Worm (Caenorhabditis elegans) whole organism, L1 larva: ENCODE results near the gene pap-3.

Source experiments
- C16A3.4 ChIP-seq: fragments of 150-350 bp; optimal IDR thresholded peaks from 2 replicates; lab custom pipeline; 2014; ENCODE audit warnings: missing biosample characterization, missing genetic modification characterization
- aly-2 ChIP-seq: fragments of 150-350 bp; optimal IDR thresholded peaks from 2 replicates; lab custom pipeline; 2014; ENCODE audit warnings: missing biosample characterization, missing genetic modification characterization
- ceh-63 ChIP-seq: fragments of 200-800 bp; sonication (Bioruptor generic); optimal IDR thresholded peaks from 2 replicates; lab custom pipeline; 2018; ENCODE audit warnings: mild to moderate bottlenecking, missing genetic modification characterization, missing compliant biosample characterization
- ceh-8 ChIP-seq: fragments of 200-800 bp; sonication (Bioruptor generic); optimal IDR thresholded peaks from 2 replicates; lab custom pipeline; 2018; ENCODE audit warnings: mild to moderate bottlenecking, missing genetic modification characterization, moderate library complexity, missing compliant biosample characterization
- ceh-90 ChIP-seq: sonication (generic microtip); optimal IDR thresholded peaks from 2 replicates; lab custom pipeline; 2016; ENCODE audit warnings: missing genetic modification characterization, missing compliant biosample characterization
- ces-1 ChIP-seq: fragments of 150-350 bp; optimal IDR thresholded peaks from 2 replicates; lab custom pipeline; 2014; ENCODE audit warnings: missing biosample characterization, missing genetic modification reagents, missing genetic modification characterization
- dsc-1 ChIP-seq: sonication (generic microtip); optimal IDR thresholded peaks from 2 replicates; lab custom pipeline; 2016; ENCODE audit warnings: mild to moderate bottlenecking, missing genetic modification characterization, missing compliant biosample characterization
- efl-1 ChIP-seq, 4 experiments: fragments of 150-350 bp; optimal IDR thresholded peaks in 3 of 4; peaks in 1 of 4; 1 replicate in 1 of 4; 2 replicates in 3 of 4; lab custom pipeline; 2014; ENCODE audit warnings: missing biosample characterization in 2 of 4, missing genetic modification characterization in 2 of 4, missing genetic modification reagents in 2 of 4
- egl-13 ChIP-seq: sonication (generic microtip); optimal IDR thresholded peaks from 2 replicates; lab custom pipeline; 2016; ENCODE audit warnings: missing genotype, missing genetic modification reagents, missing genetic modification characterization, missing compliant biosample characterization
- egl-27 ChIP-seq, 2 experiments: fragments of 150-350 bp in 1 of 2; sonication (generic microtip); optimal IDR thresholded peaks; 3 replicates each; lab custom pipeline; 2017 to 2018; ENCODE audit warnings: missing biosample characterization in 2 of 2, missing genetic modification characterization in 2 of 2, missing genetic modification reagents in 2 of 2
- fkh-8 ChIP-seq: sonication (generic microtip); optimal IDR thresholded peaks from 2 replicates; lab custom pipeline; 2016; ENCODE audit warnings: mild to moderate bottlenecking, missing genetic modification characterization, missing compliant biosample characterization
- fos-1 ChIP-seq: fragments of 150-350 bp; optimal IDR thresholded peaks from 2 replicates; lab custom pipeline; 2014; ENCODE audit warnings: missing biosample characterization, missing genetic modification characterization
- isw-1 ChIP-seq: fragments of 200-800 bp; sonication (Bioruptor generic); IDR thresholded peaks from 2 replicates; pipeline ENCODE4 v1.3.6; 2022; ENCODE audit warnings: missing genetic modification characterization, missing compliant biosample characterization
- lin-13 ChIP-seq: fragments of 150-350 bp; optimal IDR thresholded peaks from 2 replicates; lab custom pipeline; 2014; ENCODE audit warnings: missing biosample characterization, missing genetic modification reagents, missing genetic modification characterization
- lin-15B ChIP-seq: fragments of 150-350 bp; sonication (generic microtip); optimal IDR thresholded peaks from 3 replicates; lab custom pipeline; 2014; ENCODE audit warnings: missing biosample characterization, missing genetic modification characterization
- lin-35 ChIP-seq, 2 experiments: fragments of 150-350 bp; optimal IDR thresholded peaks; 2 replicates each; lab custom pipeline; 2014; ENCODE audit warnings: missing biosample characterization in 2 of 2, missing genetic modification characterization in 2 of 2, missing genetic modification reagents in 2 of 2
- mdl-1 ChIP-seq, 2 experiments: fragments of 150-350 bp; optimal IDR thresholded peaks; 2 replicates each; lab custom pipeline; 2014 to 2017; ENCODE audit warnings: missing biosample characterization in 2 of 2, missing genetic modification characterization in 2 of 2, inconsistent platforms in 1 of 2
- mep-1 ChIP-seq: fragments of 150-350 bp; optimal IDR thresholded peaks from 2 replicates; lab custom pipeline; 2014; ENCODE audit warnings: missing biosample characterization, missing genetic modification characterization
- nhr-19 ChIP-seq: fragments of 200-800 bp; sonication (Bioruptor generic); conservative IDR thresholded peaks from 2 replicates; pipeline ENCODE4 v1.3.6; 2022; ENCODE audit warnings: missing genetic modification characterization, missing compliant biosample characterization
- nhr-47 ChIP-seq: sonication (generic microtip); optimal IDR thresholded peaks from 2 replicates; lab custom pipeline; 2016; ENCODE audit warnings: mild to moderate bottlenecking, missing genetic modification characterization, moderate library complexity, missing compliant biosample characterization
- nhr-76 ChIP-seq: sonication (generic microtip); optimal IDR thresholded peaks from 2 replicates; lab custom pipeline; 2017; ENCODE audit warnings: missing biosample characterization, missing genetic modification characterization
- nhr-85 ChIP-seq: sonication (generic microtip); peaks from one replicate; lab custom pipeline; 2016; ENCODE audit warnings: missing genetic modification characterization, inconsistent platforms, missing compliant biosample characterization
- nhr-90 ChIP-seq: sonication (generic microtip); optimal IDR thresholded peaks from 2 replicates; lab custom pipeline; 2016; ENCODE audit warnings: mild to moderate bottlenecking, missing genetic modification characterization, missing compliant biosample characterization; ENCODE audit not compliant: poor library complexity
- pag-3 ChIP-seq: sonication (generic microtip); optimal IDR thresholded peaks from 2 replicates; lab custom pipeline; 2017; ENCODE audit warnings: missing genetic modification characterization, mild to moderate bottlenecking, missing compliant biosample characterization, antibody characterized with exemption, borderline replicate concordance; ENCODE audit not compliant: insufficient read depth
- pax-3 ChIP-seq: fragments of 200-800 bp; sonication (Bioruptor generic); optimal IDR thresholded peaks from 2 replicates; lab custom pipeline; 2018; ENCODE audit warnings: mild to moderate bottlenecking, missing genetic modification characterization, moderate library complexity, missing compliant biosample characterization
- rnt-1 ChIP-seq: sonication (generic microtip); optimal IDR thresholded peaks from 2 replicates; lab custom pipeline; 2016; ENCODE audit warnings: mild to moderate bottlenecking, missing genetic modification characterization, moderate library complexity, missing compliant biosample characterization
- snpc-4 ChIP-seq: fragments of 150-350 bp; optimal IDR thresholded peaks from 2 replicates; lab custom pipeline; 2014; ENCODE audit warnings: missing biosample characterization, missing genetic modification characterization
- snu-23 ChIP-seq: sonication (generic microtip); optimal IDR thresholded peaks from 2 replicates; lab custom pipeline; 2016; ENCODE audit warnings: missing genetic modification characterization, missing compliant biosample characterization
- sox-4 ChIP-seq: sonication (generic microtip); optimal IDR thresholded peaks from 2 replicates; lab custom pipeline; 2016; ENCODE audit warnings: missing genetic modification characterization, missing compliant biosample characterization
- unc-86 ChIP-seq: sonication (generic microtip); optimal IDR thresholded peaks from 2 replicates; lab custom pipeline; 2016; ENCODE audit warnings: missing genetic modification characterization, missing compliant biosample characterization
- ztf-11 ChIP-seq, 2 experiments: sonication (generic microtip); optimal IDR thresholded peaks; 2 replicates each; lab custom pipeline; 2016 to 2017; ENCODE audit warnings: missing genetic modification characterization in 2 of 2, missing biosample characterization in 1 of 2, missing compliant biosample characterization in 1 of 2
- ztf-4 ChIP-seq: fragments of 150-350 bp; optimal IDR thresholded peaks from 2 replicates; lab custom pipeline; 2014; ENCODE audit warnings: missing biosample characterization, missing genetic modification characterization

The pap-3 gene

ce11 chrII:11777893-11778480 lies 38.4 kb downstream of the pap-3 start, which contains the start of the genes patr-1 and dna-2 (continued):
- TF ChIP-seq lin-15B (tag; lab: Kevin White, UChicago) = peak; percentile 31
- TF ChIP-seq ztf-4 = no peak
- TF ChIP-seq unc-86 = peak; percentile 33
- no peak for TF ChIP-seq sox-4
- TF ChIP-seq fos-1 = peak; percentile 53
- peak; percentile 63 for TF ChIP-seq C16A3.4
- no peak for TF ChIP-seq nhr-76 (tag; lab: Kevin White, UChicago)
- peak; percentile 4 for TF ChIP-seq egl-13
- TF ChIP-seq snu-23 (GFP tag; lab: Kevin White, UChicago) = peak; percentile 55
- TF ChIP-seq mep-1 (tag; lab: Kevin White, UChicago) = peak; percentile 69

DNA sequence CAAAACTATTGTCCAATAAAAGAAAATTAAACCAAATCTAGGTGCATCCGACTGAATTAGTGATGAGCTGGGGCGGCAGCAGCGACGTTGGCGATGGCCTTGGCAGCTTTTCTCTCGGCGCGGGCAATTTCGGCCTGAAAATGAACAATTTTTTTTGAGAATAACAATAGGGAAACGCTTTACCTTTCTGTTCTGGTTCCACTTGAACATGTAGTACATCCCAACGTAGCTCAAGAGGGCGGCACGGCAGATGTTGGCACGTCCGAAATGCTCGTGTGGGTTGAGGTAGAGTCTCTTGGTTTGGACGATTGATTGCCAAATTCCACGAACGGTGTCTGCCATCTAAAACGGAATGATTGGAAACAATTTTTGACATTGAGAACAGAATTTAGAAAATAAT lies 42.2 kb downstream of the pap-3 start, which contains the start of gene F44E5.1:
TSS of gene F44E5.1 (minus strand) at position 342 of the 400 bp plus-strand sequence.
- no peak for TF ChIP-seq fkh-8 (tag; lab: Kevin White, UChicago)
- peak; percentile 18 for TF ChIP-seq nhr-85
- TF ChIP-seq nhr-19 (GFP tag; lab: Robert Waterston, UW) = no peak
- TF ChIP-seq pag-3 = no peak
- TF ChIP-seq efl-1 (optimal IDR thresholded peaks at IDR 0.05; lab: Kevin White, UChicago) = no peak
- TF ChIP-seq efl-1 (GFP tag; optimal IDR thresholded peaks at IDR 0.05 in 1 of 2; lab: Kevin White, UChicago) = peak in 1 of 2 experiments; percentile 92
- TF ChIP-seq, all 84 proteins: peak for 2

- no peak for TF ChIP-seq ztf-11 (tag; optimal IDR thresholded peaks at IDR 0.05; lab: Kevin White, UChicago)
- no peak for TF ChIP-seq efl-1 (optimal IDR thresholded peaks at IDR 0.05; lab: Kevin White, UChicago)
- peak in 1 of 2 experiments; percentile 76 for TF ChIP-seq efl-1 (GFP tag; optimal IDR thresholded peaks at IDR 0.05 in 1 of 2; lab: Kevin White, UChicago)
- no peak for TF ChIP-seq lin-35 (GFP tag; optimal IDR thresholded peaks at IDR 0.05; lab: Kevin White, UChicago)
- TF ChIP-seq, all 84 proteins: peak for 1
These were observed 44.0 kb downstream of the pap-3 start, which contains the start of gene F44E5.15 for ce11 chrII:11772364-11772763. Gene F44E5.15, plus strand, starts transcription at chrII:11772664.

- TF ChIP-seq isw-1 (no peak), pax-3 (tag; lab: Kevin White, UChicago) (no peak), pag-3 (no peak), ces-1 (GFP tag; lab: Kevin White, UChicago) (no peak), snpc-4 (tag; lab: Kevin White, UChicago) (no peak), nhr-90 (tag; lab: Kevin White, UChicago) (no peak), aly-2 (tag; lab: Kevin White, UChicago) (no peak), lin-13 (GFP tag; lab: Kevin White, UChicago) (no peak), egl-27 (tag; optimal IDR thresholded peaks at IDR 0.05; lab: Kevin White, UChicago) (no peak), snu-23 (GFP tag; lab: Kevin White, UChicago) (no peak), ceh-90 (tag; lab: Kevin White, UChicago) (no peak), ceh-63 (GFP tag; lab: Kevin White, UChicago) (no peak), dsc-1 (tag; lab: Kevin White, UChicago) (no peak), rnt-1 (tag; lab: Kevin White, UChicago) (no peak)
- TF ChIP-seq, all 84 proteins: peak for 0
These were observed 49.9 kb downstream of the pap-3 start, which contains the start of gene F44E5.2 for ce11 chrII:11766472-11766871. Gene F44E5.2, plus strand, starts transcription at chrII:11766772.

- TF ChIP-seq nhr-85 (no peak), mdl-1 (tag; optimal IDR thresholded peaks at IDR 0.05; lab: Kevin White, UChicago) (no peak), ceh-8 (GFP tag; lab: Kevin White, UChicago) (peak; percentile 75), nhr-47 (tag; lab: Kevin White, UChicago) (no peak)
These were observed 50.7 kb downstream of the pap-3 start for ce11 chrII:11765506-11766152.
